Worm (Caenorhabditis elegans): ENCODE data around the gene vit-1.

The vit-1 gene

ce11 chrX:7743939-7744338 lies 16.2 kb downstream of the vit-1 start, which contains the start of gene ref-2:
ref-2 (plus strand) TSS chrX:7744239.
- TF ChIP-seq elt-3 (tag; optimal IDR thresholded peaks at IDR 0.05), result no peak
- TF ChIP-seq nhr-129 (tag; optimal IDR thresholded peaks at IDR 0.05), result no peak
- TF ChIP-seq nhr-10 (tag; optimal IDR thresholded peaks at IDR 0.05), result no peak
- no peak for TF ChIP-seq lin-39 (tag; optimal IDR thresholded peaks at IDR 0.05)
- no peak for TF ChIP-seq lsy-2 (tag; optimal IDR thresholded peaks at IDR 0.05)
- no peak for TF ChIP-seq zag-1 (tag; optimal IDR thresholded peaks at IDR 0.05)
- TF ChIP-seq R02D3.7 (tag; optimal IDR thresholded peaks at IDR 0.05), result no peak
- no peak for TF ChIP-seq ceh-82 (tag; optimal IDR thresholded peaks at IDR 0.05)
- no peak for TF ChIP-seq ztf-11 (tag; optimal IDR thresholded peaks at IDR 0.05)
- no peak for TF ChIP-seq nhr-11 (tag; optimal IDR thresholded peaks at IDR 0.05)
- no peak for TF ChIP-seq nhr-23 (tag; optimal IDR thresholded peaks at IDR 0.05)
- no peak for TF ChIP-seq blmp-1 (tag; optimal IDR thresholded peaks at IDR 0.05; ENCODE audit: insufficient read depth)
- TF ChIP-seq sma-3 (GFP tag; optimal IDR thresholded peaks at IDR 0.05), result no peak
- TF ChIP-seq ceh-16 (tag; optimal IDR thresholded peaks at IDR 0.05), result no peak
- TF ChIP-seq ztf-1 (GFP tag; conservative IDR thresholded peaks at IDR 0.05), result no peak
- TF ChIP-seq lin-11 (tag; optimal IDR thresholded peaks at IDR 0.05), result no peak
- TF ChIP-seq skn-1 (tag; optimal IDR thresholded peaks at IDR 0.05), result no peak
- TF ChIP-seq aly-2 (tag; optimal IDR thresholded peaks at IDR 0.05), result no peak

ce11 chrX:7745386-7745785 lies 17.7 kb downstream of the vit-1 start:
- TF ChIP-seq ztf-4 (tag; optimal IDR thresholded peaks at IDR 0.05) (no peak), Y55F3AM.14 (GFP tag; optimal IDR thresholded peaks at IDR 0.05) (no peak), nhr-237 (tag; optimal IDR thresholded peaks at IDR 0.05) (no peak), nhr-25 (tag; optimal IDR thresholded peaks at IDR 0.05) (no peak), nhr-11 (tag; optimal IDR thresholded peaks at IDR 0.05) (no peak), unc-55 (GFP tag; optimal IDR thresholded peaks at IDR 0.05) (no peak), egl-27 (tag; optimal IDR thresholded peaks at IDR 0.05) (no peak), sma-9 (GFP tag; optimal IDR thresholded peaks at IDR 0.05) (no peak), sma-9 (tag; optimal IDR thresholded peaks at IDR 0.05) (no peak), mdl-1 (tag; optimal IDR thresholded peaks at IDR 0.05) (no peak), R02D3.7 (tag; optimal IDR thresholded peaks at IDR 0.05) (no peak), peb-1 (tag; optimal IDR thresholded peaks at IDR 0.05) (no peak), ztf-11 (tag; optimal IDR thresholded peaks at IDR 0.05) (no peak), zag-1 (tag; optimal IDR thresholded peaks at IDR 0.05) (no peak), gmeb-1 (tag; optimal IDR thresholded peaks at IDR 0.05) (no peak), mab-5 (tag; optimal IDR thresholded peaks at IDR 0.05) (no peak), lin-11 (tag; optimal IDR thresholded peaks at IDR 0.05) (no peak), lsy-2 (tag; optimal IDR thresholded peaks at IDR 0.05) (no peak)

- TF ChIP-seq C34F6.9 (tag; optimal IDR thresholded peaks at IDR 0.05), result no peak
- TF ChIP-seq nhr-25 (tag; optimal IDR thresholded peaks at IDR 0.05), result no peak
Observed at ce11 chrX:7750084-7750483, 22.4 kb downstream of the vit-1 start.

- TF ChIP-seq ceh-82 (tag; optimal IDR thresholded peaks at IDR 0.05), result no peak
- TF ChIP-seq peb-1 (tag; optimal IDR thresholded peaks at IDR 0.05), result no peak
- no peak for TF ChIP-seq nhr-23 (tag; optimal IDR thresholded peaks at IDR 0.05)
- TF ChIP-seq dmd-4 (tag; optimal IDR thresholded peaks at IDR 0.05), result no peak
- no peak for TF ChIP-seq alr-1 (tag; optimal IDR thresholded peaks at IDR 0.05)
- TF ChIP-seq blmp-1 (tag; optimal IDR thresholded peaks at IDR 0.05; ENCODE audit: insufficient read depth), result no peak
- no peak for TF ChIP-seq nhr-10 (tag; optimal IDR thresholded peaks at IDR 0.05)
- no peak for TF ChIP-seq sma-9 (GFP tag; optimal IDR thresholded peaks at IDR 0.05)
- TF ChIP-seq sma-9 (tag; optimal IDR thresholded peaks at IDR 0.05), result no peak
- no peak for TF ChIP-seq aly-2 (tag; optimal IDR thresholded peaks at IDR 0.05)
Observed at ce11 chrX:7752770-7753169, 25.1 kb downstream of the vit-1 start, which contains the start of gene deg-1. deg-1 (plus strand) TSS chrX:7753070.

ce11 chrX:7773714-7774318 lies 46.1 kb downstream of the vit-1 start:
- TF ChIP-seq zag-1 (tag; optimal IDR thresholded peaks at IDR 0.05) (no peak), C34F6.9 (tag; optimal IDR thresholded peaks at IDR 0.05) (peak; percentile 4), mbf-1 (tag; optimal IDR thresholded peaks at IDR 0.05) (no peak), ceh-82 (tag; optimal IDR thresholded peaks at IDR 0.05) (no peak), elt-3 (tag; optimal IDR thresholded peaks at IDR 0.05) (no peak), sma-9 (GFP tag; optimal IDR thresholded peaks at IDR 0.05) (peak; percentile 81), sma-9 (tag; optimal IDR thresholded peaks at IDR 0.05) (no peak), R02D3.7 (tag; optimal IDR thresholded peaks at IDR 0.05) (no peak), F13H6.1 (tag; optimal IDR thresholded peaks at IDR 0.05) (peak; percentile 13), lsy-2 (tag; optimal IDR thresholded peaks at IDR 0.05) (peak in 1 of 2 experiments; percentile 21), nhr-23 (tag; optimal IDR thresholded peaks at IDR 0.05) (no peak), dmd-4 (tag; optimal IDR thresholded peaks at IDR 0.05) (no peak), unc-55 (GFP tag; optimal IDR thresholded peaks at IDR 0.05) (no peak), nhr-129 (tag; optimal IDR thresholded peaks at IDR 0.05) (peak; percentile 31), ama-1 (optimal IDR thresholded peaks at IDR 0.05) (no peak), nhr-25 (tag; optimal IDR thresholded peaks at IDR 0.05) (peak; percentile 72), nhr-21 (tag; optimal IDR thresholded peaks at IDR 0.05) (peak; percentile 47), crh-2 (tag; optimal IDR thresholded peaks at IDR 0.05) (peak; percentile 43), sma-3 (GFP tag; optimal IDR thresholded peaks at IDR 0.05) (peak; percentile 58), egl-27 (tag; optimal IDR thresholded peaks at IDR 0.05) (peak; percentile 41), elt-1 (tag; optimal IDR thresholded peaks at IDR 0.05) (peak; percentile 88), gmeb-1 (tag; optimal IDR thresholded peaks at IDR 0.05) (peak; percentile 24), sem-4 (tag; optimal IDR thresholded peaks at IDR 0.05) (no peak), fos-1 (tag; optimal IDR thresholded peaks at IDR 0.05) (peak; percentile 20), lin-39 (tag; optimal IDR thresholded peaks at IDR 0.05) (no peak), mab-5 (tag; optimal IDR thresholded peaks at IDR 0.05) (no peak), unc-39 (tag; optimal IDR thresholded peaks at IDR 0.05) (no peak), blmp-1 (tag; optimal IDR thresholded peaks at IDR 0.05; ENCODE audit: insufficient read depth) (peak; percentile 65)

All from whole organism, L2 larva.